Worm (Caenorhabditis elegans): ENCODE results near the gene R12C12.7.

DNA sequence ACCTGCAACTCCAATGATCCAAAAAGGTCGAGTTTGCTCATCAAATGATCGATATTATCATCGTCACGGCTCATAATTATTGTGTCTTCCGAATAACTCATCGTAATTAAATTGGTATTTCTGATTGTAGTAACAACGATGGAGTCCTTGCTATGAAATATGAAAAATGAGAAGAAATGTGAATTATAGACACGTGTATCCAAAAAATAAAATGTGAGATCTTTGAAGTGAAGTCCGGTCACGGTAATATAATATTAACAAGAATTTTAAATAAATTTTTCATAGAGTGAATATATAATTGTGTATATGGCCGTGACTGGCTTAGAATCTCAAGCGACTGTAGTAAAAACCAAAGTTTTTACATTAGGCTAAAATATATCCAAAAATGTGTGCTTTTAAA lies 11.3 kb upstream of the R12C12.7 start, which contains the start of gene H12I13.1:
- TF ChIP-seq mls-2 (tag; optimal IDR thresholded peaks at IDR 0.05), result no peak
- no peak for TF ChIP-seq bed-3 (GFP tag; optimal IDR thresholded peaks at IDR 0.05)
- TF ChIP-seq nhr-237 (tag; optimal IDR thresholded peaks at IDR 0.05), result no peak
- TF ChIP-seq mab-5 (tag; optimal IDR thresholded peaks at IDR 0.05), result no peak
- no peak for TF ChIP-seq nhr-76 (tag; optimal IDR thresholded peaks at IDR 0.05)
- TF ChIP-seq nhr-12 (tag; optimal IDR thresholded peaks at IDR 0.05), result no peak
